Fruit fly (Drosophila melanogaster): Measurements from ENCODE around the gene Dyro.

Dyro gene

dm6 chr3L:11298371-11299070 lies 2.8 kb upstream of the Dyro start:
- TF ChIP-seq CG14050 (GFP tag; IDR thresholded peaks at IDR 0.05) (no peak), lab (GFP tag; optimal IDR thresholded peaks at IDR 0.05) (peak; percentile 15), gem (tag; optimal IDR thresholded peaks at IDR 0.05) (peak; percentile 45), CG2199 (GFP tag; IDR thresholded peaks at IDR 0.05) (0 out of 3 replicates have a peak, but pooled peaks have one; percentile 40), trem (tag; optimal IDR thresholded peaks at IDR 0.05) (peak; percentile 26), Blimp-1 (GFP tag; optimal IDR thresholded peaks at IDR 0.05) (peak; percentile 48), D (optimal IDR thresholded peaks at IDR 0.05) (no peak), D (GFP tag; optimal IDR thresholded peaks at IDR 0.05) (peak; percentile 29), CG10267 (tag; optimal IDR thresholded peaks at IDR 0.05) (peak; percentile 12), HHEX (GFP tag; optimal IDR thresholded peaks at IDR 0.05) (peak; percentile 15), CG11504 (tag; optimal IDR thresholded peaks at IDR 0.05) (peak; percentile 69), lmd (GFP tag; IDR thresholded peaks at IDR 0.05) (0 out of 2 replicates have a peak, but pooled peaks have one; percentile 24), dysf (GFP tag; IDR thresholded peaks at IDR 0.05) (0 out of 3 replicates have a peak, but pooled peaks have one; percentile 20), fu2 (GFP tag; optimal IDR thresholded peaks at IDR 0.05) (no peak), CG18262 (tag; optimal IDR thresholded peaks at IDR 0.05) (peak; percentile 62), ewg (GFP tag; optimal IDR thresholded peaks at IDR 0.05) (no peak), Meics (GFP tag; optimal IDR thresholded peaks at IDR 0.05) (peak; percentile 34), ind (GFP tag; optimal IDR thresholded peaks at IDR 0.05) (peak; percentile 40), tin (GFP tag; optimal IDR thresholded peaks at IDR 0.05) (peak; percentile 9), CG3281 (GFP tag; optimal IDR thresholded peaks at IDR 0.05) (peak; percentile 47), D19A (tag; optimal IDR thresholded peaks at IDR 0.05) (peak; percentile 53), nerfin-1 (tag; optimal IDR thresholded peaks at IDR 0.05) (no peak), lov (optimal IDR thresholded peaks at IDR 0.05) (no peak), lov (GFP tag; IDR thresholded peaks at IDR 0.05) (0 out of 3 replicates have a peak, but pooled peaks have one; percentile 14), Nf-YC (tag; optimal IDR thresholded peaks at IDR 0.05) (peak; percentile 28), CG8388 (GFP tag; optimal IDR thresholded peaks at IDR 0.05) (peak; percentile 84), nom (GFP tag; optimal IDR thresholded peaks at IDR 0.05) (peak; percentile 70), CG4424 (GFP tag; optimal IDR thresholded peaks at IDR 0.05) (peak; percentile 2), CG11696 (GFP tag; IDR thresholded peaks at IDR 0.05) (no peak), twi (tag; optimal IDR thresholded peaks at IDR 0.05) (no peak), CG31441 (GFP tag; IDR thresholded peaks at IDR 0.05) (peak; percentile 45), CG10979 (tag; optimal IDR thresholded peaks at IDR 0.05) (peak; percentile 41), Sox100B (GFP tag; optimal IDR thresholded peaks at IDR 0.05) (peak; percentile 67), stwl (tag; optimal IDR thresholded peaks at IDR 0.05) (peak; percentile 6), fd96Cb (tag; optimal IDR thresholded peaks at IDR 0.05) (peak; percentile 34), dmrt11E (tag; optimal IDR thresholded peaks at IDR 0.05) (no peak), CG13296 (GFP tag; optimal IDR thresholded peaks at IDR 0.05) (peak; percentile 18), lilli (GFP tag; optimal IDR thresholded peaks at IDR 0.05) (no peak), CG17359 (tag; optimal IDR thresholded peaks at IDR 0.05) (peak; percentile 32), CG14710 (tag; optimal IDR thresholded peaks at IDR 0.05) (peak; percentile 25), CG15514 (GFP tag; optimal IDR thresholded peaks at IDR 0.05) (no peak), HmgZ (tag; optimal IDR thresholded peaks at IDR 0.05) (no peak), sens (GFP tag) (peak; percentile 17), dmrt99B (tag; optimal IDR thresholded peaks at IDR 0.05) (peak; percentile 50), CG17361 (GFP tag; IDR thresholded peaks at IDR 0.05) (peak; percentile 69; the same call in 2 of the 3 replicates), CG5180 (GFP tag; optimal IDR thresholded peaks at IDR 0.05) (peak; percentile 15), CG17829 (tag; optimal IDR thresholded peaks at IDR 0.05) (peak; percentile 23), phol (tag; optimal IDR thresholded peaks at IDR 0.05) (peak; percentile 48)

Data from whole organism, embryonic.